Fruit fly (Drosophila melanogaster): ENCODE results near the gene mRpL22.

mRpL22 gene

dm6 chrX:16768770-16769169 is 15.0 kb upstream of the mRpL22 start:
- TF ChIP-seq CG33017 (tag; optimal IDR thresholded peaks at IDR 0.05) (no peak), CG14711 (tag; optimal IDR thresholded peaks at IDR 0.05) (no peak), CG5204 (GFP tag; optimal IDR thresholded peaks at IDR 0.05) (no peak), cnc (optimal IDR thresholded peaks at IDR 0.05) (no peak), CG12768 (GFP tag; optimal IDR thresholded peaks at IDR 0.05) (no peak), CG7045 (GFP tag; optimal IDR thresholded peaks at IDR 0.05) (no peak), pad (GFP tag; optimal IDR thresholded peaks at IDR 0.05) (no peak), ovo (GFP tag; optimal IDR thresholded peaks at IDR 0.05) (no peak), CG7101 (tag; optimal IDR thresholded peaks at IDR 0.05) (no peak), Crg-1 (GFP tag; optimal IDR thresholded peaks at IDR 0.05) (no peak), toe (GFP tag; optimal IDR thresholded peaks at IDR 0.05) (no peak), CG1620 (GFP tag; optimal IDR thresholded peaks at IDR 0.05) (no peak), Mnt (GFP tag; optimal IDR thresholded peaks at IDR 0.05) (no peak), bab1 (GFP tag; optimal IDR thresholded peaks at IDR 0.05) (no peak)

dm6 chrX:16772882-16773827 is 10.6 kb upstream of the mRpL22 start:
- TF ChIP-seq bab1 (GFP tag; optimal IDR thresholded peaks at IDR 0.05), result no peak
- TF ChIP-seq CG33017 (tag; optimal IDR thresholded peaks at IDR 0.05), result no peak
- TF ChIP-seq CG11617 (GFP tag; optimal IDR thresholded peaks at IDR 0.05), result no peak
- TF ChIP-seq CG14711 (tag; optimal IDR thresholded peaks at IDR 0.05), result peak; percentile 9

dm6 chrX:16774201-16775061 is 9.3 kb upstream of the mRpL22 start:
- TF ChIP-seq cnc (optimal IDR thresholded peaks at IDR 0.05) (no peak), CG33017 (tag; optimal IDR thresholded peaks at IDR 0.05) (no peak), CG14711 (tag; optimal IDR thresholded peaks at IDR 0.05) (no peak), CG7101 (tag; optimal IDR thresholded peaks at IDR 0.05) (no peak), toe (GFP tag; optimal IDR thresholded peaks at IDR 0.05) (no peak), CG11617 (GFP tag; optimal IDR thresholded peaks at IDR 0.05) (no peak)

dm6 chrX:16775083-16775482 is 8.7 kb upstream of the mRpL22 start:
- TF ChIP-seq CG5204 (GFP tag; optimal IDR thresholded peaks at IDR 0.05) (no peak), pad (GFP tag; optimal IDR thresholded peaks at IDR 0.05) (no peak), CG7101 (tag; optimal IDR thresholded peaks at IDR 0.05) (no peak), CG7045 (GFP tag; optimal IDR thresholded peaks at IDR 0.05) (no peak), CG11617 (GFP tag; optimal IDR thresholded peaks at IDR 0.05) (no peak), cic (GFP tag; optimal IDR thresholded peaks at IDR 0.05) (no peak), cnc (optimal IDR thresholded peaks at IDR 0.05) (no peak), bab1 (GFP tag; optimal IDR thresholded peaks at IDR 0.05) (no peak), Clk (GFP tag; optimal IDR thresholded peaks at IDR 0.05) (no peak), toe (GFP tag; optimal IDR thresholded peaks at IDR 0.05) (no peak), CG14711 (tag; optimal IDR thresholded peaks at IDR 0.05) (no peak), Crg-1 (GFP tag; optimal IDR thresholded peaks at IDR 0.05) (no peak), CG33017 (tag; optimal IDR thresholded peaks at IDR 0.05) (no peak), Hr96 (GFP tag; optimal IDR thresholded peaks at IDR 0.05) (no peak), Mnt (GFP tag; optimal IDR thresholded peaks at IDR 0.05) (no peak), ovo (GFP tag; optimal IDR thresholded peaks at IDR 0.05) (no peak), CG12768 (GFP tag; optimal IDR thresholded peaks at IDR 0.05) (no peak), CG1620 (GFP tag; optimal IDR thresholded peaks at IDR 0.05) (no peak), kay (GFP tag; ENCODE audit: borderline replicate concordance) (no peak), tj (GFP tag; optimal IDR thresholded peaks at IDR 0.05) (no peak)

dm6 chrX:16778138-16778672 is 5.5 kb upstream of the mRpL22 start:
- TF ChIP-seq CG33017 (tag; optimal IDR thresholded peaks at IDR 0.05), result no peak
- peak; percentile 48 for TF ChIP-seq kay (GFP tag; ENCODE audit: borderline replicate concordance)
- TF ChIP-seq Crg-1 (GFP tag; optimal IDR thresholded peaks at IDR 0.05), result no peak

dm6 chrX:16780244-16780643 is 3.5 kb upstream of the mRpL22 start:
- TF ChIP-seq cic (GFP tag; optimal IDR thresholded peaks at IDR 0.05) (no peak), tj (GFP tag; optimal IDR thresholded peaks at IDR 0.05) (peak; percentile 71), Hr96 (GFP tag; optimal IDR thresholded peaks at IDR 0.05) (no peak), CG7101 (tag; optimal IDR thresholded peaks at IDR 0.05) (no peak), CG1620 (GFP tag; optimal IDR thresholded peaks at IDR 0.05) (no peak)
